Fruit fly (Drosophila melanogaster) whole organism, embryonic: ENCODE results near the gene CG31637.

Experiments
- Antp ChIP-seq: fragments of 200-800 bp; sonication (Bioruptor generic); optimal IDR thresholded peaks from 3 replicates; lab custom pipeline; 2016; ENCODE audit warnings: missing biosample characterization, missing genetic modification characterization
- CG10267 ChIP-seq: fragments of 200-800 bp; sonication (Bioruptor generic); optimal IDR thresholded peaks from 2 replicates; lab custom pipeline; 2018; ENCODE audit warnings: missing biosample characterization, mild to moderate bottlenecking, missing genetic modification characterization, moderate library complexity
- CG12071 ChIP-seq: fragments of 200-800 bp; sonication (Bioruptor generic); optimal IDR thresholded peaks from 3 replicates; lab custom pipeline; 2018; ENCODE audit warnings: missing biosample characterization, mild to moderate bottlenecking, missing genetic modification characterization
- CG12219 ChIP-seq: fragments of 200-800 bp; sonication (Bioruptor generic); optimal IDR thresholded peaks from 3 replicates; lab custom pipeline; 2018; ENCODE audit warnings: missing biosample characterization, mild to moderate bottlenecking, missing genetic modification characterization
- CG13287 ChIP-seq: fragments of 200-800 bp; sonication (Bioruptor generic); IDR thresholded peaks from 2 replicates; pipeline ENCODE4 v1.3.6; 2022; ENCODE audit warnings: missing biosample characterization, missing genetic modification characterization; ENCODE audit not compliant: partially characterized antibody
- CG13296 ChIP-seq: fragments of 200-800 bp; sonication (Bioruptor generic); optimal IDR thresholded peaks from 3 replicates; lab custom pipeline; 2018; ENCODE audit warnings: missing biosample characterization, mild to moderate bottlenecking, missing genetic modification characterization
- CG14860 ChIP-seq: fragments of 200-800 bp; sonication (Bioruptor generic); IDR thresholded peaks from 3 replicates; pipeline ENCODE4 v1.3.6; 2022; ENCODE audit warnings: missing biosample characterization, missing genetic modification characterization; ENCODE audit not compliant: partially characterized antibody
- CG15514 ChIP-seq: fragments of 200-800 bp; sonication (Bioruptor generic); optimal IDR thresholded peaks from 3 replicates; lab custom pipeline; 2017; ENCODE audit warnings: missing biosample characterization, missing genetic modification characterization, mild to moderate bottlenecking, moderate library complexity, missing genetic modification reagents
- CG1647 ChIP-seq: fragments of 200-800 bp; sonication (Bioruptor generic); optimal IDR thresholded peaks from 3 replicates; lab custom pipeline; 2016; ENCODE audit warnings: missing biosample characterization, missing genetic modification characterization
- CG16863 ChIP-seq: fragments of 200-800 bp; sonication (Bioruptor generic); optimal IDR thresholded peaks from 3 replicates; lab custom pipeline; 2016; ENCODE audit warnings: missing biosample characterization, missing genetic modification characterization
- CG18011 ChIP-seq: fragments of 200-800 bp; sonication (Bioruptor generic); optimal IDR thresholded peaks from 2 replicates; lab custom pipeline; 2017; ENCODE audit warnings: missing biosample characterization, missing genetic modification characterization, mild to moderate bottlenecking, moderate library complexity, missing genotype
- CG2129 ChIP-seq: fragments of 200-800 bp; sonication (Bioruptor generic); IDR thresholded peaks from 2 replicates; pipeline ENCODE4 v1.3.6; 2022; ENCODE audit warnings: missing biosample characterization, missing genetic modification characterization; ENCODE audit not compliant: partially characterized antibody
- CG2199 ChIP-seq: fragments of 200-800 bp; sonication (Bioruptor generic); IDR thresholded peaks from 3 replicates; pipeline ENCODE4 v1.3.6; 2022; ENCODE audit warnings: missing biosample characterization, missing genetic modification characterization
- CG2202 ChIP-seq: fragments of 200-800 bp; sonication (Bioruptor generic); optimal IDR thresholded peaks from 2 replicates; lab custom pipeline; 2018; ENCODE audit warnings: missing biosample characterization, mild to moderate bottlenecking, missing genetic modification characterization
- CG2678 ChIP-seq: fragments of 200-800 bp; sonication (Bioruptor generic); optimal IDR thresholded peaks from 3 replicates; lab custom pipeline; 2019; ENCODE audit warnings: missing biosample characterization, mild to moderate bottlenecking, missing genetic modification characterization, moderate library complexity
- CG2875 ChIP-seq: fragments of 200-800 bp; sonication (Bioruptor generic); optimal IDR thresholded peaks from 2 replicates; lab custom pipeline; 2017; ENCODE audit warnings: missing biosample characterization, mild to moderate bottlenecking, missing genetic modification characterization, missing genetic modification reagents
- CG31224 ChIP-seq: fragments of 200-800 bp; sonication (Bioruptor generic); IDR thresholded peaks from 2 replicates; pipeline ENCODE4 v1.3.6; 2022; ENCODE audit warnings: missing biosample characterization, missing genetic modification characterization
- CG34376 ChIP-seq: fragments of 200-800 bp; sonication (Bioruptor generic); optimal IDR thresholded peaks from 2 replicates; lab custom pipeline; 2018; ENCODE audit warnings: missing biosample characterization, mild to moderate bottlenecking, missing genetic modification characterization
- CG34422 ChIP-seq: fragments of 200-800 bp; sonication (Bioruptor generic); IDR thresholded peaks from 3 replicates; pipeline ENCODE4 v1.3.6; 2022; ENCODE audit warnings: missing biosample characterization, missing genetic modification characterization
- CG4424 ChIP-seq: fragments of 200-800 bp; sonication (Bioruptor generic); optimal IDR thresholded peaks from 3 replicates; lab custom pipeline; 2016; ENCODE audit warnings: missing biosample characterization, missing genetic modification characterization
- CG4730 ChIP-seq: fragments of 200-800 bp; sonication (Bioruptor generic); IDR thresholded peaks from 2 replicates; pipeline ENCODE4 v1.3.6; 2022; ENCODE audit warnings: missing biosample characterization, missing genetic modification characterization
- CG8478 ChIP-seq: fragments of >200 bp; optimal IDR thresholded peaks from 2 replicates; lab custom pipeline; 2018
- CG9437 ChIP-seq: fragments of 200-800 bp; sonication (Bioruptor generic); optimal IDR thresholded peaks from 2 replicates; lab custom pipeline; 2018; ENCODE audit warnings: missing biosample characterization, mild to moderate bottlenecking, missing genetic modification characterization
- CG9609 ChIP-seq: fragments of 200-800 bp; sonication (Bioruptor generic); optimal IDR thresholded peaks from 3 replicates; lab custom pipeline; 2016; ENCODE audit warnings: missing biosample characterization, missing genetic modification characterization
- D19A ChIP-seq: fragments of 200-800 bp; optimal IDR thresholded peaks from 3 replicates; lab custom pipeline; 2019; ENCODE audit warnings: missing biosample characterization, mild to moderate bottlenecking, missing genetic modification characterization, moderate library complexity
- Dip2 ChIP-seq: fragments of 200-800 bp; sonication (Bioruptor generic); IDR thresholded peaks from 2 replicates; pipeline ENCODE4 v1.3.6; 2022; ENCODE audit warnings: missing biosample characterization, missing genetic modification characterization
- ERR ChIP-seq: fragments of 200-800 bp; sonication (Bioruptor generic); optimal IDR thresholded peaks from 2 replicates; lab custom pipeline; 2016; ENCODE audit warnings: missing biosample characterization, missing genetic modification characterization
- Gsc ChIP-seq: fragments of 200-800 bp; sonication (Bioruptor generic); IDR thresholded peaks from 2 replicates; pipeline ENCODE4 v1.3.6; 2022; ENCODE audit warnings: missing biosample characterization, missing genetic modification characterization
- Hsf ChIP-seq: fragments of 200-800 bp; sonication (Bioruptor generic); optimal IDR thresholded peaks from 3 replicates; lab custom pipeline; 2016; ENCODE audit warnings: missing biosample characterization, missing genetic modification characterization
- Optix ChIP-seq: fragments of 200-800 bp; sonication (Bioruptor generic); IDR thresholded peaks from 3 replicates; pipeline ENCODE4 v1.3.6; 2022; ENCODE audit warnings: missing biosample characterization, missing genetic modification characterization
- Poxn ChIP-seq: fragments of 200-800 bp; sonication (Bioruptor generic); IDR thresholded peaks from 2 replicates; pipeline ENCODE4 v1.3.6; 2022; ENCODE audit warnings: missing biosample characterization, missing genetic modification characterization
- Ptx1 ChIP-seq: fragments of 200-800 bp; sonication (Bioruptor generic); IDR thresholded peaks from 2 replicates; pipeline ENCODE4 v1.3.6; 2022; ENCODE audit warnings: missing biosample characterization, missing genetic modification characterization
- Sin3A ChIP-seq: fragments of >200 bp; optimal IDR thresholded peaks from 2 replicates; lab custom pipeline; 2018
- Six4 ChIP-seq: fragments of 200-800 bp; sonication (Bioruptor generic); optimal IDR thresholded peaks from 2 replicates; lab custom pipeline; 2016; ENCODE audit warnings: missing biosample characterization, missing genetic modification characterization
- Sry-β ChIP-seq: fragments of 200-800 bp; sonication (Bioruptor generic); optimal IDR thresholded peaks from 2 replicates; lab custom pipeline; 2018; ENCODE audit warnings: missing biosample characterization, mild to moderate bottlenecking, missing genetic modification characterization, moderate library complexity
- Taf1 ChIP-seq: fragments of 200-800 bp; sonication (Bioruptor generic); IDR thresholded peaks from 2 replicates; pipeline ENCODE4 v1.3.6; 2022; ENCODE audit warnings: missing biosample characterization, missing genetic modification characterization
- Tbp ChIP-seq: fragments of >200 bp; optimal IDR thresholded peaks from 2 replicates; lab custom pipeline; 2018; ENCODE audit warnings: missing biosample characterization, missing genetic modification characterization
- Usf ChIP-seq: fragments of 200-800 bp; sonication (Bioruptor generic); optimal IDR thresholded peaks from 2 replicates; lab custom pipeline; 2017; ENCODE audit warnings: missing genotype, missing biosample characterization, missing genetic modification characterization
- abd-A ChIP-seq: fragments of 200-800 bp; sonication (Bioruptor generic); optimal IDR thresholded peaks from 3 replicates; lab custom pipeline; 2019; ENCODE audit warnings: missing biosample characterization, mild to moderate bottlenecking, missing genetic modification characterization, moderate library complexity
- al ChIP-seq: fragments of 200-800 bp; sonication (Bioruptor generic); IDR thresholded peaks from 2 replicates; pipeline ENCODE4 v1.3.6; 2022; ENCODE audit warnings: missing biosample characterization, missing genetic modification characterization
- cas ChIP-seq: fragments of 200-800 bp; sonication (Bioruptor generic); IDR thresholded peaks from 2 replicates; pipeline ENCODE4 v1.3.6; 2022; ENCODE audit warnings: missing biosample characterization, missing genetic modification characterization
- chinmo ChIP-seq: fragments of 200-800 bp; sonication (Bioruptor generic); IDR thresholded peaks from 4 replicates; pipeline ENCODE4 v1.3.6; 2022; ENCODE audit warnings: missing biosample characterization, missing genetic modification characterization; ENCODE audit not compliant: partially characterized antibody
- dati ChIP-seq: fragments of 200-800 bp; sonication (Bioruptor generic); IDR thresholded peaks from 2 replicates; pipeline ENCODE4 v1.3.6; 2022; ENCODE audit warnings: missing biosample characterization, missing genetic modification characterization
- disco-r ChIP-seq: fragments of 200-800 bp; sonication (Bioruptor generic); optimal IDR thresholded peaks from 2 replicates; lab custom pipeline; 2016; ENCODE audit warnings: missing biosample characterization, missing genetic modification characterization
- inv ChIP-seq: fragments of 200-800 bp; sonication (Bioruptor generic); IDR thresholded peaks from 2 replicates; pipeline ENCODE4 v1.3.6; 2022; ENCODE audit warnings: missing biosample characterization, missing genetic modification characterization; ENCODE audit not compliant: partially characterized antibody
- jigr1 ChIP-seq: fragments of 200-800 bp; sonication (Bioruptor generic); IDR thresholded peaks from 3 replicates; pipeline ENCODE4 v1.3.6; 2022; ENCODE audit warnings: missing biosample characterization, missing genetic modification characterization
- lilli ChIP-seq: fragments of 200-800 bp; sonication (Bioruptor generic); optimal IDR thresholded peaks from 3 replicates; lab custom pipeline; 2016; ENCODE audit warnings: missing biosample characterization, missing genetic modification characterization
- sim ChIP-seq: fragments of 200-800 bp; sonication (Bioruptor generic); IDR thresholded peaks from 2 replicates; pipeline ENCODE4 v1.3.6; 2022; ENCODE audit warnings: missing biosample characterization, missing genetic modification characterization
- stc ChIP-seq: fragments of 200-800 bp; sonication (Bioruptor generic); IDR thresholded peaks from 2 replicates; pipeline ENCODE4 v1.3.6; 2022; ENCODE audit warnings: missing biosample characterization, missing genetic modification characterization
- trh ChIP-seq: fragments of 200-800 bp; sonication (Bioruptor generic); optimal IDR thresholded peaks from 2 replicates; lab custom pipeline; 2016; ENCODE audit warnings: missing biosample characterization, missing genetic modification characterization
- ttk ChIP-seq: fragments of 200-800 bp; sonication (Bioruptor generic); IDR thresholded peaks from 2 replicates; pipeline ENCODE4 v2.1.2; 2022; ENCODE audit warnings: missing biosample characterization, missing genetic modification characterization
- unc-4 ChIP-seq: fragments of 200-800 bp; sonication (Bioruptor generic); IDR thresholded peaks from 2 replicates; pipeline ENCODE4 v1.3.6; 2022; ENCODE audit warnings: missing biosample characterization, missing genetic modification characterization; ENCODE audit not compliant: partially characterized antibody
- yki ChIP-seq: fragments of >200 bp; optimal IDR thresholded peaks from 3 replicates; lab custom pipeline; 2018

CG31637 gene

DNA sequence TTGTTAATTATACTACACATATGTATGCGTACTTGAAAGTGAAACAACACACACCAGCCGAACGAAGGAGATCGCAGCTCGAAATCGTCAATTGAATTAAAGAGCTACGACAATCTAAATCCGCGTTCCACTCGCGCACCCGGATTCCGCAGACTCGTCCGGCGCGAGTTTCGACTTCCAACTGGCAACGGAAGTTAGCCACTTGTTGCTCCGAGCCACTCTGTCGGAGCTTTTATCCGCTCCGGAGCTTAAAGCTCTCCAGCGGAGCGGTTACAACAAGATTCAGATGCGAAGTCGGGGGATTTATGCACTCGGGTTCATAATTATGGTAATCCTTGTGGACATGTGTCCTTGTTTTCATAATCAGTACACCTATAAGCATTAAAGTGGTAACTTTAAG lies 33.0 kb upstream of the CG31637 start, which contains the start of gene Rchy1 (continued):
- no peak for TF ChIP-seq Dip2 (GFP tag; lab: Robert Waterston, UW)
- peak; percentile 36; the same call in 1 of the 2 replicates for TF ChIP-seq CG13287 (GFP tag; lab: Robert Waterston, UW)
- peak; percentile 18 for TF ChIP-seq lilli (GFP tag; lab: Kevin White, UChicago)
- no peak for TF ChIP-seq CG16863
- TF ChIP-seq Antp (GFP tag; lab: Kevin White, UChicago): no peak
- no peak for TF ChIP-seq Taf1 (GFP tag; lab: Robert Waterston, UW)
- TF ChIP-seq trh: no peak
- TF ChIP-seq Tbp (GFP tag; lab: Kevin White, UChicago): no peak
- no peak for TF ChIP-seq inv (GFP tag; lab: Robert Waterston, UW)
- TF ChIP-seq CG12219: peak; percentile 36
- TF ChIP-seq CG8478 (lab: Kevin White, UChicago): no peak
- TF ChIP-seq CG4730 (GFP tag; lab: Robert Waterston, UW): no peak
- TF ChIP-seq sim (GFP tag; lab: Robert Waterston, UW): no peak
- no peak for TF ChIP-seq dati (GFP tag; lab: Robert Waterston, UW)
- no peak for TF ChIP-seq Hsf (GFP tag; lab: Kevin White, UChicago)
- peak; percentile 61; the same call in 1 of the 2 replicates for TF ChIP-seq stc (GFP tag; lab: Robert Waterston, UW)
- TF ChIP-seq CG2129 (GFP tag; lab: Robert Waterston, UW): no peak
- peak; percentile 82 for TF ChIP-seq CG34376
- peak; percentile 70 for TF ChIP-seq CG13296
- TF ChIP-seq unc-4 (GFP tag; lab: Robert Waterston, UW): no peak
- peak; percentile 26 for TF ChIP-seq CG2875 (GFP tag; lab: Kevin White, UChicago)
- TF ChIP-seq ttk: no peak
- no peak for TF ChIP-seq CG9609 (GFP tag; lab: Kevin White, UChicago)
- no peak for TF ChIP-seq disco-r (GFP tag; lab: Kevin White, UChicago)
- TF ChIP-seq Usf: no peak
- TF ChIP-seq CG4424: no peak
- no peak for TF ChIP-seq Poxn (GFP tag; lab: Robert Waterston, UW)
- no peak for TF ChIP-seq Optix (GFP tag; lab: Robert Waterston, UW)
- no peak for TF ChIP-seq CG2199 (GFP tag; lab: Robert Waterston, UW)
- TF ChIP-seq Sin3A (lab: Kevin White, UChicago): no peak
- TF ChIP-seq CG2202 (tag; lab: Kevin White, UChicago): no peak
- TF ChIP-seq Six4 (GFP tag; lab: Kevin White, UChicago): no peak
- no peak for TF ChIP-seq CG14860
- TF ChIP-seq D19A (tag; lab: Kevin White, UChicago): no peak
- no peak for TF ChIP-seq CG9437
- 0 out of 4 replicates have a peak, but pooled peaks have one; percentile 38 for TF ChIP-seq chinmo (GFP tag; lab: Robert Waterston, UW)
- no peak for TF ChIP-seq CG18011
- TF ChIP-seq Sry-β (GFP tag; lab: Kevin White, UChicago): no peak
- TF ChIP-seq cas (GFP tag; lab: Robert Waterston, UW): no peak
- no peak for TF ChIP-seq Ptx1 (GFP tag; lab: Robert Waterston, UW)
- no peak for TF ChIP-seq CG1647
- no peak for TF ChIP-seq ERR (GFP tag; lab: Kevin White, UChicago)
- no peak for TF ChIP-seq CG10267 (tag; lab: Kevin White, UChicago)
- peak; percentile 21; the same call in 1 of the 3 replicates for TF ChIP-seq CG34422 (GFP tag; lab: Robert Waterston, UW)
- TF ChIP-seq al (GFP tag; lab: Robert Waterston, UW): no peak
- TF ChIP-seq jigr1 (GFP tag; lab: Robert Waterston, UW): no peak
- no peak for TF ChIP-seq yki
- TF ChIP-seq CG2678: peak; percentile 22
- TF ChIP-seq CG31224 (GFP tag; lab: Robert Waterston, UW): no peak
- no peak for TF ChIP-seq Gsc (GFP tag; lab: Robert Waterston, UW)
- TF ChIP-seq CG15514: peak; percentile 64
- TF ChIP-seq abd-A (tag; lab: Kevin White, UChicago): no peak
- TF ChIP-seq CG12071 (GFP tag; lab: Kevin White, UChicago): peak; percentile 44
